Worm (Caenorhabditis elegans) whole organism, L3 larva: ENCODE data around the gene irld-63.

Source experiments
- R02D3.7 ChIP-seq: fragments of 150-350 bp; optimal IDR thresholded peaks from 2 replicates; lab custom pipeline; 2014; ENCODE audit warnings: missing biosample characterization, missing genetic modification characterization
- ZK546.5 ChIP-seq: sonication (generic microtip); optimal IDR thresholded peaks from 2 replicates; lab custom pipeline; 2017; ENCODE audit warnings: missing biosample characterization, missing genetic modification characterization
- aly-2 ChIP-seq: fragments of 150-350 bp; optimal IDR thresholded peaks from 2 replicates; lab custom pipeline; 2014; ENCODE audit warnings: missing biosample characterization, missing genetic modification characterization
- ama-1 ChIP-seq: fragments of 150-350 bp; optimal IDR thresholded peaks from 2 replicates; lab custom pipeline; 2018
- ceh-28 ChIP-seq: fragments of 150-350 bp; optimal IDR thresholded peaks from 2 replicates; lab custom pipeline; 2014; ENCODE audit warnings: missing biosample characterization, missing genetic modification reagents, missing genetic modification characterization
- ceh-82 ChIP-seq: fragments of 150-350 bp; optimal IDR thresholded peaks from 2 replicates; lab custom pipeline; 2014; ENCODE audit warnings: missing biosample characterization, missing genetic modification characterization
- ceh-9 ChIP-seq: sonication (generic microtip); optimal IDR thresholded peaks from 2 replicates; lab custom pipeline; 2018; ENCODE audit warnings: missing biosample characterization, missing genetic modification characterization
- daf-12 ChIP-seq: fragments of 150-350 bp; optimal IDR thresholded peaks from 2 replicates; lab custom pipeline; 2014; ENCODE audit warnings: missing biosample characterization, missing genetic modification reagents, missing genetic modification characterization
- egl-27 ChIP-seq: sonication (generic microtip); optimal IDR thresholded peaks from 4 replicates; lab custom pipeline; 2017; ENCODE audit warnings: missing biosample characterization, missing genetic modification reagents, missing genetic modification characterization
- egl-5 ChIP-seq: fragments of 150-350 bp; optimal IDR thresholded peaks from 2 replicates; lab custom pipeline; 2017; ENCODE audit warnings: missing biosample characterization, missing genetic modification reagents, missing genetic modification characterization, inconsistent platforms
- elt-2 ChIP-seq: sonication (generic microtip); optimal IDR thresholded peaks from 2 replicates; lab custom pipeline; 2016; ENCODE audit warnings: missing genetic modification reagents, mild to moderate bottlenecking, missing genetic modification characterization, missing compliant biosample characterization
- elt-3 ChIP-seq, 3 experiments: fragments of 150-350 bp in 1 of 3; sonication (generic microtip) in 2 of 3; optimal IDR thresholded peaks; 2 replicates in 2 of 3; 4 replicates in 1 of 3; lab custom pipeline; 2014 to 2017; ENCODE audit warnings: missing biosample characterization in 3 of 3, missing genetic modification characterization in 3 of 3
- eor-1 ChIP-seq, 2 experiments: fragments of 150-350 bp; optimal IDR thresholded peaks; 2 replicates each; lab custom pipeline; 2014 to 2018; ENCODE audit warnings: missing biosample characterization in 2 of 2, missing genetic modification characterization in 2 of 2
- fkh-10 ChIP-seq: sonication (generic microtip); optimal IDR thresholded peaks from 2 replicates; lab custom pipeline; 2017; ENCODE audit warnings: missing biosample characterization, missing genetic modification reagents, missing genetic modification characterization
- fos-1 ChIP-seq: fragments of 150-350 bp; optimal IDR thresholded peaks from 2 replicates; lab custom pipeline; 2014; ENCODE audit warnings: missing biosample characterization, missing genetic modification characterization
- hmg-11 ChIP-seq: sonication (generic microtip); optimal IDR thresholded peaks from 2 replicates; lab custom pipeline; 2016; ENCODE audit warnings: missing genetic modification characterization, missing compliant biosample characterization
- lin-39 ChIP-seq: fragments of 150-350 bp; optimal IDR thresholded peaks from 2 replicates; lab custom pipeline; 2018; ENCODE audit warnings: missing biosample characterization, missing genetic modification reagents, missing genetic modification characterization
- mml-1 ChIP-seq: fragments of 150-350 bp; sonication (generic microtip); optimal IDR thresholded peaks from 3 replicates; lab custom pipeline; 2014; ENCODE audit warnings: missing biosample characterization, missing genetic modification characterization
- nfya-1 ChIP-seq: sonication (generic microtip); optimal IDR thresholded peaks from 2 replicates; lab custom pipeline; 2017; ENCODE audit warnings: missing genetic modification characterization, mild to moderate bottlenecking, missing compliant biosample characterization, antibody characterized with exemption, moderate library complexity; ENCODE audit not compliant: insufficient read depth
- nhr-12 ChIP-seq: fragments of 150-350 bp; optimal IDR thresholded peaks from 2 replicates; lab custom pipeline; 2014; ENCODE audit warnings: missing biosample characterization, missing genetic modification characterization
- nhr-237 ChIP-seq: fragments of 150-350 bp; optimal IDR thresholded peaks from 2 replicates; lab custom pipeline; 2014; ENCODE audit warnings: missing biosample characterization, missing genetic modification characterization
- nhr-28 ChIP-seq: fragments of 150-350 bp; optimal IDR thresholded peaks from 2 replicates; lab custom pipeline; 2014; ENCODE audit warnings: missing biosample characterization, missing genetic modification characterization
- nhr-67 ChIP-seq: fragments of 150-350 bp; optimal IDR thresholded peaks from 2 replicates; lab custom pipeline; 2014; ENCODE audit warnings: missing biosample characterization, missing genetic modification characterization
- nhr-76 ChIP-seq: fragments of 150-350 bp; sonication (generic microtip); optimal IDR thresholded peaks from 5 replicates; lab custom pipeline; 2014; ENCODE audit warnings: missing biosample characterization, missing genetic modification characterization
- nhr-77 ChIP-seq: fragments of 150-350 bp; optimal IDR thresholded peaks from 2 replicates; lab custom pipeline; 2014; ENCODE audit warnings: missing biosample characterization, missing genetic modification characterization
- pha-4 ChIP-seq: fragments of 150-350 bp; optimal IDR thresholded peaks from 2 replicates; lab custom pipeline; 2014; ENCODE audit warnings: missing biosample characterization, missing genetic modification reagents, missing genetic modification characterization
- pqm-1 ChIP-seq: fragments of 150-350 bp; optimal IDR thresholded peaks from 2 replicates; lab custom pipeline; 2017; ENCODE audit warnings: missing biosample characterization, missing genetic modification characterization, inconsistent platforms
- sea-2 ChIP-seq: fragments of 150-350 bp; sonication (generic microtip); optimal IDR thresholded peaks from 4 replicates; lab custom pipeline; 2014; ENCODE audit warnings: missing biosample characterization, missing genetic modification reagents, missing genetic modification characterization
- skn-1 ChIP-seq: fragments of 150-350 bp; optimal IDR thresholded peaks from 2 replicates; lab custom pipeline; 2014; ENCODE audit warnings: missing biosample characterization, missing genetic modification characterization
- tbx-2 ChIP-seq: sonication (generic microtip); optimal IDR thresholded peaks from 2 replicates; lab custom pipeline; 2016; ENCODE audit warnings: mild to moderate bottlenecking, missing genetic modification characterization, missing compliant biosample characterization
- unc-62 ChIP-seq: fragments of 150-350 bp; sonication (generic microtip); optimal IDR thresholded peaks from 4 replicates; lab custom pipeline; 2014; ENCODE audit warnings: missing biosample characterization, missing genetic modification reagents, missing genetic modification characterization
- ztf-11 ChIP-seq: fragments of 150-350 bp; optimal IDR thresholded peaks from 2 replicates; lab custom pipeline; 2014; ENCODE audit warnings: missing biosample characterization, missing genetic modification characterization
- ztf-4 ChIP-seq: fragments of 150-350 bp; optimal IDR thresholded peaks from 2 replicates; lab custom pipeline; 2014; ENCODE audit warnings: missing biosample characterization, missing genetic modification characterization

irld-63 gene

DNA sequence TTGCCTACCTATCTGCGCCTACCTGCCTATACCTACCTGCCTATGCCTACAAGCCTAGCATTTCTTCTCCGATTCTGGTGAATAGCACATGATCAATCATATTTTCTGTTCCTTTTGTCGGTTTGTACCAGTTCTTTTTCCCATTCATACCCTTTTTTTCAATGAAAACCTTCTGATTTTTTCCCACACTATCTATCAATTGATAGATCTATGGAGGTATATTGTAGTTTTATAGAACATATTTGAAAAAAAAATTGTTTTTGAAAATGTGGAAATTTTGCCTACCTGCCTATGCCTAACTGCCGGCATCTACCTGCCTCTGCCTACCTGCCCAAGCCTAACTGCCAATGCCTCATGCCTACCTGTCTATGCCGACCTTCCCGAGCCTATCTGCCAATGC is 33.1 kb downstream of the irld-63 start:
- no peak for TF ChIP-seq ceh-28 (tag; lab: Kevin White, UChicago)
- TF ChIP-seq sea-2 (GFP tag; lab: Kevin White, UChicago): no peak
- no peak for TF ChIP-seq skn-1 (tag; lab: Kevin White, UChicago)
- no peak for TF ChIP-seq egl-5 (tag; lab: Kevin White, UChicago)
- no peak for TF ChIP-seq egl-27 (tag; lab: Kevin White, UChicago)
- no peak for TF ChIP-seq elt-2
- no peak for TF ChIP-seq ZK546.5 (tag; lab: Kevin White, UChicago)
- TF ChIP-seq ama-1 (lab: Kevin White, UChicago): no peak
- TF ChIP-seq tbx-2 (tag; lab: Kevin White, UChicago): no peak
- TF ChIP-seq nhr-237: no peak
- TF ChIP-seq fkh-10 (GFP tag; lab: Kevin White, UChicago): no peak
- no peak for TF ChIP-seq nhr-77
- TF ChIP-seq lin-39 (tag; lab: Kevin White, UChicago): no peak
- TF ChIP-seq aly-2 (tag; lab: Kevin White, UChicago): no peak
- TF ChIP-seq mml-1 (tag; lab: Kevin White, UChicago): no peak
- TF ChIP-seq ceh-82 (tag; lab: Kevin White, UChicago): no peak
- no peak for TF ChIP-seq fos-1 (tag; lab: Kevin White, UChicago)
- TF ChIP-seq unc-62 (GFP tag; lab: Kevin White, UChicago): no peak
- TF ChIP-seq, all 47 proteins: peak for 0

DNA sequence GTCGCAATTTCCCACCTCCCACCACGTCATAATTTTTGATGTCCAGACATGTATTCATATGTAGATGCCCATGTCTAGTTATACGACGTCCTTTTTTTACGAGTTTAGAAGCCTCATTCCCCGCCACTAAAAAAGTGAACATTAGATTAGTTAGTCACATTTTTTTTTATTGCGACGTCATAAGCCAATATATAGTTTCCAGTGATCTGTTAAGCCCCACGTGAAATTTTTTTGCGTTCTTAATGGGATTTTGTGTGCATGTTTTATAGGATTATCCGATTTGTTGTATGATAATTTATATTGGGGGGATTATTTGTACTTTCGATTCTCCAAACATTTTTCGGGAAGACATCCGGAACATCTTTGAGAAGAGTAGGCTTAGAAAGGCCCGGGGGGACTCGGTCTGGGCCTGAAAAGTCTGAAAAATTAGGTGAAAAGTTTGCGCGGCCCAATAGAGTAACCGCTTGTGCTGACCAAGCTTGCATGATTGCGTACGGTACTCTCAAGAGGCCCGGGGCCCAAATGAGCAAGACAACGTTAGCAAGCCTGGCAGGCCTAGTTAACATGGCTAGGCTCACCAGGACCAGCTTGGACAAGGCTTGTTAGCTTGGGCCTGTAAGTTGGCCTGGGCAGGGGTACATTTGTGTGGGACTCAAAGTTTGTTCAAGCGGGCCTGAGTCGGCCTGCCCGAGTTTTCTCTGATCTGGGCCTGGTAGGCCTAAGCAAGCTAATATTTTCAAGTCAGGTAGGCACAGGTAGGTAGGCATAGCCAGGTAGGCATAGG is 34.9 kb downstream of the irld-63 start:
- TF ChIP-seq ceh-9 (tag; lab: Kevin White, UChicago): no peak
- TF ChIP-seq, all 47 proteins: peak for 0

DNA sequence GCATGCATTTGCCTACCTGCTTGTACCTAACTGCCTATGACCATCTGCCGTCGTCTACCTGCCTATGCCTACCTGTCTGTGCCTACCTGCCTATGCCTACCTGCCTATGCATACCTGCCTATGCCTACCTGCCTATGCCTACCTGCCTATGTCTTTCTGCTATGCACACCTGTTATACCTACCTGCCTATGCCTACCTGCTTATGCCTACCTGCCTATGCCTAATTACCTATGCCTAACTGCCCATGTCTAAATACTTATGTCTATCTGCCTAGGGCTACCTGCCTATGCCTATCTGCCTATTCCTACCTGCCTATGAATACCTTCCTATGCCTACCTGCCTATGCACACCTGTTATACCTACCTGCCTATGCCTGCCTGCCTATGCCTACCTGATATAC is 35.8 kb downstream of the irld-63 start:
- TF ChIP-seq ceh-28 (tag; lab: Kevin White, UChicago) (no peak), nhr-67 (no peak), tbx-2 (tag; lab: Kevin White, UChicago) (no peak), fos-1 (tag; lab: Kevin White, UChicago) (no peak), ztf-4 (tag; lab: Kevin White, UChicago) (no peak), R02D3.7 (tag; lab: Kevin White, UChicago) (no peak), nhr-77 (no peak), ceh-82 (tag; lab: Kevin White, UChicago) (no peak), elt-2 (no peak), egl-27 (tag; lab: Kevin White, UChicago) (no peak), nhr-76 (tag; lab: Kevin White, UChicago) (no peak), ztf-11 (tag; lab: Kevin White, UChicago) (no peak), hmg-11 (tag; lab: Kevin White, UChicago) (no peak)

DNA sequence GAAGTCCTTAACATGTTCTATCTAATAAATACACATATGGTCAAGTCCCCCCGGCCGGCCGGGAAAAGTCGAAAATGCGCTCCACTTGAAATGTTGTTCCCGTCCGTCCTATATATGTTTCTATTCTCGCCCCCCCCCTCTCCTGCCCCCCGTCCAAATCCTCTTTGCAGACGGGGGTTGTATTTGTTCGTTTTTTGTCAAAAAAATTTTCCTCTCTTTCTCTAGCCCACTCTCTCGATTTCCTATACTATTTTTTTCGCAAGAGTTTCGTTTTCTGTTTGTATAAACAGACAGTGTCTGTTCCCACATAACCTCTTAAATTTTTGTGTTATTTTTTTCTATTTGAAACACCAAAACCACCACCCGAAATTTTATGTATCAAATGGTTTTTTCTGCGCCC is 36.5 kb downstream of the irld-63 start:
- TF ChIP-seq daf-12 (tag; lab: Kevin White, UChicago): no peak
- TF ChIP-seq nhr-76 (tag; lab: Kevin White, UChicago): no peak
- no peak for TF ChIP-seq elt-3 (tag; optimal IDR thresholded peaks at IDR 0.05; lab: Kevin White, UChicago)
- TF ChIP-seq unc-62 (GFP tag; lab: Kevin White, UChicago): no peak
- TF ChIP-seq fkh-10 (GFP tag; lab: Kevin White, UChicago): no peak
- peak; percentile 10 for TF ChIP-seq nfya-1 (tag; lab: Kevin White, UChicago)
- no peak for TF ChIP-seq skn-1 (tag; lab: Kevin White, UChicago)
- no peak for TF ChIP-seq nhr-12
- TF ChIP-seq egl-27 (tag; lab: Kevin White, UChicago): no peak
- peak; percentile 95 for TF ChIP-seq pha-4
- TF ChIP-seq nhr-237: no peak
- TF ChIP-seq tbx-2 (tag; lab: Kevin White, UChicago): no peak
- no peak for TF ChIP-seq ama-1 (lab: Kevin White, UChicago)
- TF ChIP-seq nhr-28 (tag; lab: Kevin White, UChicago): no peak
- no peak for TF ChIP-seq pqm-1
- TF ChIP-seq eor-1 (tag; optimal IDR thresholded peaks at IDR 0.05; lab: Kevin White, UChicago): no peak
